Fruit fly (Drosophila melanogaster): ENCODE measurements around the gene RhoL.

The RhoL gene

dm6 chr3R:9510070-9510518, 7.7 kb upstream of the RhoL start, which contains the start of gene rump (continued):
- TF ChIP-seq CG6854 (GFP tag; optimal IDR thresholded peaks at IDR 0.05) (no peak), dm (GFP tag; optimal IDR thresholded peaks at IDR 0.05) (no peak), Asciz (GFP tag; optimal IDR thresholded peaks at IDR 0.05) (no peak), CG4854 (GFP tag; optimal IDR thresholded peaks at IDR 0.05) (peak; percentile 9), CG1603 (tag; optimal IDR thresholded peaks at IDR 0.05) (peak; percentile 73), Tbp (GFP tag; optimal IDR thresholded peaks at IDR 0.05) (peak; percentile 2), CkIIα-i1 (GFP tag; IDR thresholded peaks at IDR 0.05) (no peak), fd96Cb (tag; optimal IDR thresholded peaks at IDR 0.05) (no peak), hkb (optimal IDR thresholded peaks at IDR 0.05) (no peak), hkb (GFP tag; IDR thresholded peaks at IDR 0.05) (no peak), CG2116 (GFP tag; optimal IDR thresholded peaks at IDR 0.05) (peak; percentile 95), stwl (tag; optimal IDR thresholded peaks at IDR 0.05) (peak; percentile 68), dmrt99B (tag; optimal IDR thresholded peaks at IDR 0.05) (no peak), shn (GFP tag; optimal IDR thresholded peaks at IDR 0.05) (no peak), CG10267 (tag; optimal IDR thresholded peaks at IDR 0.05) (peak; percentile 65), CG4617 (GFP tag; optimal IDR thresholded peaks at IDR 0.05; ENCODE audit: borderline replicate concordance) (peak; percentile 73), H2.0 (GFP tag; IDR thresholded peaks at IDR 0.05) (no peak), CG18262 (tag; optimal IDR thresholded peaks at IDR 0.05) (peak; percentile 33), chn (GFP tag; optimal IDR thresholded peaks at IDR 0.05) (no peak), repo (GFP tag; optimal IDR thresholded peaks at IDR 0.05) (no peak), lbe (GFP tag; optimal IDR thresholded peaks at IDR 0.05) (peak; percentile 52), Nf-YC (tag; optimal IDR thresholded peaks at IDR 0.05) (peak; percentile 40), Ptx1 (GFP tag; IDR thresholded peaks at IDR 0.05) (no peak), emc (GFP tag; optimal IDR thresholded peaks at IDR 0.05) (no peak), CG16813 (GFP tag; IDR thresholded peaks at IDR 0.05; ENCODE audit: partially characterized antibody) (no peak), Fer3 (tag; optimal IDR thresholded peaks at IDR 0.05) (no peak), Stat92E (GFP tag; optimal IDR thresholded peaks at IDR 0.05) (peak in 1 of 3 experiments; percentile 58), CG10209 (GFP tag; optimal IDR thresholded peaks at IDR 0.05) (no peak), Atf3 (GFP tag; optimal IDR thresholded peaks at IDR 0.05) (no peak), Atf-2 (GFP tag; optimal IDR thresholded peaks at IDR 0.05) (no peak), CG10147 (GFP tag; optimal IDR thresholded peaks at IDR 0.05) (peak; percentile 8), ttk (GFP tag; IDR thresholded peaks at IDR 0.05) (no peak), br (optimal IDR thresholded peaks at IDR 0.05) (no peak), CG2678 (tag; optimal IDR thresholded peaks at IDR 0.05) (no peak), CG2712 (tag; optimal IDR thresholded peaks at IDR 0.05) (peak; percentile 48), Xbp1 (GFP tag; optimal IDR thresholded peaks at IDR 0.05) (peak; percentile 8), salm (tag; optimal IDR thresholded peaks at IDR 0.05) (no peak), phol (tag; optimal IDR thresholded peaks at IDR 0.05) (peak; percentile 98), CG10431 (GFP tag; optimal IDR thresholded peaks at IDR 0.05) (no peak), MESR4 (GFP tag; optimal IDR thresholded peaks at IDR 0.05) (peak; percentile 94), Usf (GFP tag; optimal IDR thresholded peaks at IDR 0.05) (no peak), otp (GFP tag; IDR thresholded peaks at IDR 0.05) (no peak), Sry-δ (GFP tag; optimal IDR thresholded peaks at IDR 0.05) (peak; percentile 98), CG11085 (GFP tag; IDR thresholded peaks at IDR 0.05) (no peak), zf30C (GFP tag; optimal IDR thresholded peaks at IDR 0.05) (no peak), CG12769 (tag; optimal IDR thresholded peaks at IDR 0.05) (peak; percentile 12), CG1529 (GFP tag; optimal IDR thresholded peaks at IDR 0.05) (no peak), seq (GFP tag; IDR thresholded peaks at IDR 0.05) (no peak), al (GFP tag; IDR thresholded peaks at IDR 0.05) (no peak), CG17568 (GFP tag; optimal IDR thresholded peaks at IDR 0.05) (peak; percentile 3), CG13775 (GFP tag; optimal IDR thresholded peaks at IDR 0.05) (no peak), CG11504 (tag; optimal IDR thresholded peaks at IDR 0.05) (no peak)
